Worm (Caenorhabditis elegans) whole organism, L1 larva: Measurements from ENCODE around the gene ZK666.14.

Experiments
- C34B4.2 ChIP-seq: sonication (generic microtip); optimal IDR thresholded peaks from 2 replicates; lab custom pipeline; 2017; ENCODE audit warnings: mild to moderate bottlenecking, missing genetic modification characterization, missing compliant biosample characterization
- aly-2 ChIP-seq: fragments of 150-350 bp; optimal IDR thresholded peaks from 2 replicates; lab custom pipeline; 2014; ENCODE audit warnings: missing biosample characterization, missing genetic modification characterization
- lin-15B ChIP-seq: fragments of 150-350 bp; sonication (generic microtip); optimal IDR thresholded peaks from 3 replicates; lab custom pipeline; 2014; ENCODE audit warnings: missing biosample characterization, missing genetic modification characterization
- lin-35 ChIP-seq, 2 experiments: fragments of 150-350 bp; optimal IDR thresholded peaks; 2 replicates each; lab custom pipeline; 2014; ENCODE audit warnings: missing biosample characterization in 2 of 2, missing genetic modification characterization in 2 of 2, missing genetic modification reagents in 2 of 2
- lir-3 ChIP-seq: sonication (generic microtip); optimal IDR thresholded peaks from 2 replicates; lab custom pipeline; 2016; ENCODE audit warnings: mild to moderate bottlenecking, missing genetic modification characterization, moderate library complexity, missing compliant biosample characterization; ENCODE audit not compliant: poor library complexity
- mep-1 ChIP-seq: fragments of 150-350 bp; optimal IDR thresholded peaks from 2 replicates; lab custom pipeline; 2014; ENCODE audit warnings: missing biosample characterization, missing genetic modification characterization
- nhr-12 ChIP-seq: sonication (generic microtip); optimal IDR thresholded peaks from 2 replicates; lab custom pipeline; 2017; ENCODE audit warnings: missing biosample characterization, missing genetic modification characterization
- nhr-28 ChIP-seq: fragments of 150-350 bp; optimal IDR thresholded peaks from 2 replicates; lab custom pipeline; 2014; ENCODE audit warnings: missing biosample characterization, missing genetic modification characterization
- nhr-90 ChIP-seq: sonication (generic microtip); optimal IDR thresholded peaks from 2 replicates; lab custom pipeline; 2016; ENCODE audit warnings: mild to moderate bottlenecking, missing genetic modification characterization, missing compliant biosample characterization; ENCODE audit not compliant: poor library complexity
- pqm-1 ChIP-seq: sonication (generic microtip); optimal IDR thresholded peaks from 3 replicates; lab custom pipeline; 2017; ENCODE audit warnings: missing biosample characterization, missing genetic modification characterization
- rnt-1 ChIP-seq: sonication (generic microtip); optimal IDR thresholded peaks from 2 replicates; lab custom pipeline; 2016; ENCODE audit warnings: mild to moderate bottlenecking, missing genetic modification characterization, moderate library complexity, missing compliant biosample characterization
- snu-23 ChIP-seq: sonication (generic microtip); optimal IDR thresholded peaks from 2 replicates; lab custom pipeline; 2016; ENCODE audit warnings: missing genetic modification characterization, missing compliant biosample characterization
- unc-62 ChIP-seq: fragments of 150-350 bp; optimal IDR thresholded peaks from 2 replicates; lab custom pipeline; 2014; ENCODE audit warnings: missing biosample characterization, missing genetic modification reagents, missing genetic modification characterization
- xbp-1 ChIP-seq: sonication (generic microtip); optimal IDR thresholded peaks from 2 replicates; lab custom pipeline; 2016; ENCODE audit warnings: missing genetic modification characterization, missing compliant biosample characterization

DNA sequence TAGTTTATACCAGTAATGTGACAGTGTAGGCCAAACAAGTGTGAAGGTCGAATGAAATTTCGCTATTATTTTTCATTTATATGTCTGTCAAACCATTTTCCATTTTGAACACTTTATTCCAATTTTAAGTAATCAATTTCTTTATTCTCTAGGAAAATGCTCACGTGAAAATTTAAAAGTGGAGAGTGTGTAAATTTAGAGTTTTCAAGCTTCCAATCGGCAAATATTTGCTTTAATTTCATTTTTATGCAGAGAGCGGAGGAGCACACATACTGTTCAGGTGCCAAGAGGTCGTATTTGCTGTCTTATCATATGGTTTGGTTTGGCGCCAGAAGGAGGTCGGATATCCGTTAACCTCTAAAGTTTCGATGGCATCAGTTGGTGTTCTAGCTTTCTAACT lies 47.8 kb upstream of the ZK666.14 start:
- TF ChIP-seq pqm-1 (no peak), nhr-90 (tag; lab: Kevin White, UChicago) (no peak), C34B4.2 (no peak), rnt-1 (tag; lab: Kevin White, UChicago) (peak; percentile 52), unc-62 (GFP tag; lab: Kevin White, UChicago) (no peak), lin-15B (no peak), mep-1 (tag; lab: Kevin White, UChicago) (no peak), snu-23 (GFP tag; lab: Kevin White, UChicago) (no peak), xbp-1 (tag; lab: Kevin White, UChicago) (no peak), lir-3 (no peak), aly-2 (tag; lab: Kevin White, UChicago) (no peak), nhr-12 (tag; lab: Kevin White, UChicago) (no peak), nhr-28 (tag; lab: Kevin White, UChicago) (no peak), lin-35 (GFP tag; optimal IDR thresholded peaks at IDR 0.05; lab: Kevin White, UChicago) (no peak)
